Fruit fly (Drosophila melanogaster): Measurements from ENCODE around the gene Cpr62Ba.

The Cpr62Ba gene

dm6 chr3L:1865121-1865727, 33.6 kb upstream of the Cpr62Ba start, which contains the start of the genes HBS1 and CG12025 (continued):
- TF ChIP-seq CG6276 (GFP tag; optimal IDR thresholded peaks at IDR 0.05) (no peak), Ets96B (tag; optimal IDR thresholded peaks at IDR 0.05) (peak; percentile 30), vri (GFP tag; optimal IDR thresholded peaks at IDR 0.05) (no peak), Eip75B (GFP tag; optimal IDR thresholded peaks at IDR 0.05) (peak; percentile 43), lz (GFP tag; optimal IDR thresholded peaks at IDR 0.05) (peak; percentile 52), Ets21C (GFP tag; optimal IDR thresholded peaks at IDR 0.05) (peak; percentile 50), ss (GFP tag; optimal IDR thresholded peaks at IDR 0.05) (peak in 1 of 2 experiments; percentile 8), net (GFP tag; optimal IDR thresholded peaks at IDR 0.05) (no peak), CG8119 (GFP tag; IDR thresholded peaks at IDR 0.05) (no peak), OdsH (GFP tag; optimal IDR thresholded peaks at IDR 0.05) (no peak), CG6808 (GFP tag; optimal IDR thresholded peaks at IDR 0.05) (peak; percentile 12), CG11762 (GFP tag; optimal IDR thresholded peaks at IDR 0.05; ENCODE audit: insufficient read depth) (no peak), CG32006 (GFP tag; optimal IDR thresholded peaks at IDR 0.05) (peak; percentile 51), CG10669 (GFP tag; optimal IDR thresholded peaks at IDR 0.05) (peak; percentile 30), CG6854 (GFP tag; optimal IDR thresholded peaks at IDR 0.05) (peak; percentile 19), CG11294 (GFP tag; IDR thresholded peaks at IDR 0.05) (no peak), Gug (GFP tag; IDR thresholded peaks at IDR 0.05) (peak; percentile 40; the same call in 1 of the 2 replicates), Lpt (GFP tag; optimal IDR thresholded peaks at IDR 0.05) (peak; percentile 34), CG31627 (GFP tag; optimal IDR thresholded peaks at IDR 0.05) (peak; percentile 73)

dm6 chr3L:1861794-1862447, 30.3 kb upstream of the Cpr62Ba start, which contains the start of gene Rap1:
Gene Rap1 (minus strand): TSS chr3L:1862239.
- TF ChIP-seq CG6792 (GFP tag; optimal IDR thresholded peaks at IDR 0.05) = no peak
- peak; percentile 3 for TF ChIP-seq spab (GFP tag; optimal IDR thresholded peaks at IDR 0.05)
- peak; percentile 58; the same call in 1 of the 3 replicates for TF ChIP-seq CG6163 (GFP tag; IDR thresholded peaks at IDR 0.05)
- no peak; the same call in 2 of the 3 replicates for TF ChIP-seq CG8119 (GFP tag; IDR thresholded peaks at IDR 0.05)
- TF ChIP-seq Ets21C (GFP tag; optimal IDR thresholded peaks at IDR 0.05) = peak; percentile 3
- TF ChIP-seq CG4318 (GFP tag; optimal IDR thresholded peaks at IDR 0.05) = no peak
- TF ChIP-seq CG8319 (GFP tag; optimal IDR thresholded peaks at IDR 0.05) = peak; percentile 42
- TF ChIP-seq net (GFP tag; optimal IDR thresholded peaks at IDR 0.05) = no peak
- no peak for TF ChIP-seq Sox102F (GFP tag; optimal IDR thresholded peaks at IDR 0.05)
- peak; percentile 29 for TF ChIP-seq CG6276 (GFP tag; optimal IDR thresholded peaks at IDR 0.05)
- peak; percentile 18 for TF ChIP-seq Sox15 (GFP tag; optimal IDR thresholded peaks at IDR 0.05)
- peak; percentile 42 for TF ChIP-seq pdm3 (GFP tag; optimal IDR thresholded peaks at IDR 0.05)
- TF ChIP-seq Met (GFP tag; optimal IDR thresholded peaks at IDR 0.05) = peak; percentile 40
- peak; percentile 56 for TF ChIP-seq esn (GFP tag; optimal IDR thresholded peaks at IDR 0.05)
- TF ChIP-seq eg (GFP tag; IDR thresholded peaks at IDR 0.05) = peak; percentile 56
- peak; percentile 15 for TF ChIP-seq Ets96B (tag; optimal IDR thresholded peaks at IDR 0.05)
- peak; percentile 43 for TF ChIP-seq OdsH (GFP tag; optimal IDR thresholded peaks at IDR 0.05)
- 0 out of 2 replicates have a peak, but pooled peaks have one; percentile 9 for TF ChIP-seq Gug (GFP tag; IDR thresholded peaks at IDR 0.05)
- peak; percentile 32 for TF ChIP-seq CG10631 (GFP tag; optimal IDR thresholded peaks at IDR 0.05)
- peak; percentile 48 for TF ChIP-seq CG3919 (GFP tag; optimal IDR thresholded peaks at IDR 0.05)
- no peak for TF ChIP-seq acj6 (GFP tag; optimal IDR thresholded peaks at IDR 0.05)
- no peak for TF ChIP-seq CG9139 (GFP tag; optimal IDR thresholded peaks at IDR 0.05)
- TF ChIP-seq fkh (GFP tag; optimal IDR thresholded peaks at IDR 0.05) = no peak
- peak; percentile 21 for TF ChIP-seq svp (GFP tag)
- TF ChIP-seq CG31627 (GFP tag; optimal IDR thresholded peaks at IDR 0.05) = peak; percentile 69
- TF ChIP-seq topi (GFP tag; optimal IDR thresholded peaks at IDR 0.05) = peak; percentile 37
- peak; percentile 42 for TF ChIP-seq cyc (GFP tag; optimal IDR thresholded peaks at IDR 0.05)
- TF ChIP-seq CG3032 (tag; optimal IDR thresholded peaks at IDR 0.05) = peak; percentile 58
- peak; percentile 21 for TF ChIP-seq Sox14 (GFP tag; optimal IDR thresholded peaks at IDR 0.05)
- peak; percentile 49 for TF ChIP-seq Hr39 (GFP tag; optimal IDR thresholded peaks at IDR 0.05)
- peak; percentile 17 for TF ChIP-seq Hr4 (GFP tag; optimal IDR thresholded peaks at IDR 0.05)
- TF ChIP-seq Eip93F (GFP tag; optimal IDR thresholded peaks at IDR 0.05) = peak; percentile 34
- TF ChIP-seq CG8632 (GFP tag; optimal IDR thresholded peaks at IDR 0.05) = no peak
- peak; percentile 31 for TF ChIP-seq achi (GFP tag; optimal IDR thresholded peaks at IDR 0.05)
- TF ChIP-seq CG32006 (GFP tag; optimal IDR thresholded peaks at IDR 0.05) = peak; percentile 48
- TF ChIP-seq CG11902 (GFP tag; optimal IDR thresholded peaks at IDR 0.05) = peak; percentile 17
- peak in 1 of 2 experiments; percentile 38 for TF ChIP-seq salr (GFP tag; optimal IDR thresholded peaks at IDR 0.05)
